Worm (Caenorhabditis elegans): ENCODE measurements around the gene actl-1.

- TF ChIP-seq hlh-15 (tag; optimal IDR thresholded peaks at IDR 0.05) = no peak
- TF ChIP-seq fkh-10 (GFP tag; optimal IDR thresholded peaks at IDR 0.05) = no peak
- TF ChIP-seq tbx-2 (tag; optimal IDR thresholded peaks at IDR 0.05) = no peak
- TF ChIP-seq pat-9 (tag; optimal IDR thresholded peaks at IDR 0.05) = no peak
- no peak for TF ChIP-seq ceh-34 (tag; optimal IDR thresholded peaks at IDR 0.05)
- no peak for TF ChIP-seq nhr-11 (tag; optimal IDR thresholded peaks at IDR 0.05)
- TF ChIP-seq C38D4.7 (GFP tag; optimal IDR thresholded peaks at IDR 0.05) = no peak
- no peak for TF ChIP-seq unc-55 (GFP tag; optimal IDR thresholded peaks at IDR 0.05)
- TF ChIP-seq nfya-1 (tag; optimal IDR thresholded peaks at IDR 0.05) = no peak
- TF ChIP-seq rnt-1 (tag; optimal IDR thresholded peaks at IDR 0.05) = no peak
These were observed 43.1 kb downstream of the actl-1 start, which contains the start of gene pept-1 for ce11 chrX:6456567-6456966.

Measured in whole organism, late embryonic.